Worm (Caenorhabditis elegans): ENCODE measurements around the gene C05B5.5.

Gene C05B5.5

ce11 chrIII:10010117-10010516 is 9.0 kb downstream of the C05B5.5 start, which contains the start of gene fbxa-155:
Gene fbxa-155, minus strand, starts transcription at chrIII:10010217.
- TF ChIP-seq sem-4 (tag; optimal IDR thresholded peaks at IDR 0.05) (no peak), ztf-4 (tag; optimal IDR thresholded peaks at IDR 0.05) (no peak), lin-39 (tag; optimal IDR thresholded peaks at IDR 0.05) (no peak), nhr-21 (tag; optimal IDR thresholded peaks at IDR 0.05) (no peak), F13H6.1 (tag; optimal IDR thresholded peaks at IDR 0.05) (no peak), snpc-4 (tag; optimal IDR thresholded peaks at IDR 0.05) (no peak), egl-27 (tag; optimal IDR thresholded peaks at IDR 0.05) (no peak), alr-1 (tag; optimal IDR thresholded peaks at IDR 0.05) (no peak), nhr-237 (tag; optimal IDR thresholded peaks at IDR 0.05) (no peak), nhr-12 (tag; optimal IDR thresholded peaks at IDR 0.05) (no peak), nhr-6 (tag; optimal IDR thresholded peaks at IDR 0.05) (no peak), nhr-11 (tag; optimal IDR thresholded peaks at IDR 0.05) (no peak), unc-62 (GFP tag; optimal IDR thresholded peaks at IDR 0.05) (no peak), ztf-1 (GFP tag; conservative IDR thresholded peaks at IDR 0.05) (no peak), mab-5 (tag; optimal IDR thresholded peaks at IDR 0.05) (no peak), mbf-1 (tag; optimal IDR thresholded peaks at IDR 0.05) (no peak), ceh-16 (tag; optimal IDR thresholded peaks at IDR 0.05) (no peak), peb-1 (tag; optimal IDR thresholded peaks at IDR 0.05) (no peak), sma-9 (GFP tag; optimal IDR thresholded peaks at IDR 0.05) (no peak), sma-9 (tag; optimal IDR thresholded peaks at IDR 0.05) (no peak)

- no peak for TF ChIP-seq nhr-77 (tag; optimal IDR thresholded peaks at IDR 0.05)
- no peak for TF ChIP-seq mbf-1 (tag; optimal IDR thresholded peaks at IDR 0.05)
- no peak for TF ChIP-seq blmp-1 (tag; optimal IDR thresholded peaks at IDR 0.05; ENCODE audit: insufficient read depth)
- TF ChIP-seq nhr-21 (tag; optimal IDR thresholded peaks at IDR 0.05) = no peak
- TF ChIP-seq nhr-12 (tag; optimal IDR thresholded peaks at IDR 0.05) = no peak
- TF ChIP-seq nhr-6 (tag; optimal IDR thresholded peaks at IDR 0.05) = no peak
- no peak for TF ChIP-seq skn-1 (tag; optimal IDR thresholded peaks at IDR 0.05)
- TF ChIP-seq ceh-16 (tag; optimal IDR thresholded peaks at IDR 0.05) = no peak
- no peak for TF ChIP-seq unc-55 (GFP tag; optimal IDR thresholded peaks at IDR 0.05)
- TF ChIP-seq snpc-4 (tag; optimal IDR thresholded peaks at IDR 0.05) = no peak
- no peak for TF ChIP-seq zag-1 (tag; optimal IDR thresholded peaks at IDR 0.05)
- no peak for TF ChIP-seq fos-1 (tag; optimal IDR thresholded peaks at IDR 0.05)
- TF ChIP-seq lin-39 (tag; optimal IDR thresholded peaks at IDR 0.05) = no peak
- TF ChIP-seq gmeb-1 (tag; optimal IDR thresholded peaks at IDR 0.05) = no peak
- no peak for TF ChIP-seq lsy-2 (tag; optimal IDR thresholded peaks at IDR 0.05)
- TF ChIP-seq crh-2 (tag; optimal IDR thresholded peaks at IDR 0.05) = no peak
- no peak for TF ChIP-seq nhr-25 (tag; optimal IDR thresholded peaks at IDR 0.05)
- no peak for TF ChIP-seq lin-11 (tag; optimal IDR thresholded peaks at IDR 0.05)
- TF ChIP-seq ztf-4 (tag; optimal IDR thresholded peaks at IDR 0.05) = no peak
- TF ChIP-seq alr-1 (tag; optimal IDR thresholded peaks at IDR 0.05) = no peak
Observed at ce11 chrIII:10012136-10012535, 11.0 kb downstream of the C05B5.5 start, which contains the start of gene C05B5.16. Gene C05B5.16, plus strand, starts transcription at chrIII:10012436.

- TF ChIP-seq gmeb-1 (tag; optimal IDR thresholded peaks at IDR 0.05) = no peak
- peak; percentile 2 for TF ChIP-seq sem-4 (tag; optimal IDR thresholded peaks at IDR 0.05)
- TF ChIP-seq zag-1 (tag; optimal IDR thresholded peaks at IDR 0.05) = peak; percentile 42
- no peak for TF ChIP-seq lin-39 (tag; optimal IDR thresholded peaks at IDR 0.05)
- TF ChIP-seq ceh-82 (tag; optimal IDR thresholded peaks at IDR 0.05) = no peak
- TF ChIP-seq lsy-2 (tag; optimal IDR thresholded peaks at IDR 0.05) = peak in 1 of 2 experiments; percentile 62
- peak; percentile 77 for TF ChIP-seq crh-2 (tag; optimal IDR thresholded peaks at IDR 0.05)
- TF ChIP-seq nhr-129 (tag; optimal IDR thresholded peaks at IDR 0.05) = peak; percentile 69
- TF ChIP-seq R02D3.7 (tag; optimal IDR thresholded peaks at IDR 0.05) = no peak
- TF ChIP-seq unc-55 (GFP tag; optimal IDR thresholded peaks at IDR 0.05) = peak; percentile 89
- TF ChIP-seq fos-1 (tag; optimal IDR thresholded peaks at IDR 0.05) = peak; percentile 9
- TF ChIP-seq unc-62 (GFP tag; optimal IDR thresholded peaks at IDR 0.05) = no peak
- peak in 1 of 2 experiments; percentile 76 for TF ChIP-seq mdl-1 (tag; optimal IDR thresholded peaks at IDR 0.05)
- no peak for TF ChIP-seq ZK546.5 (tag; optimal IDR thresholded peaks at IDR 0.05)
- peak; percentile 79 for TF ChIP-seq C34F6.9 (tag; optimal IDR thresholded peaks at IDR 0.05)
- TF ChIP-seq ztf-1 (GFP tag; conservative IDR thresholded peaks at IDR 0.05) = no peak
- TF ChIP-seq nhr-6 (tag; optimal IDR thresholded peaks at IDR 0.05) = peak; percentile 37
- peak; percentile 44 for TF ChIP-seq lin-11 (tag; optimal IDR thresholded peaks at IDR 0.05)
- peak; percentile 33 for TF ChIP-seq lin-13 (GFP tag; optimal IDR thresholded peaks at IDR 0.05)
Observed at ce11 chrIII:10016413-10017051, 15.4 kb downstream of the C05B5.5 start, which contains the start of gene rgs-1. Gene rgs-1, minus strand, starts transcription at chrIII:10016558.

Data from whole organism, L2 larva.